Fruit fly (Drosophila melanogaster) whole organism, prepupa: ENCODE data around the gene Hsp70Ab.

Experiments used
- CG1621 ChIP-seq: fragments of 200-800 bp; sonication (Bioruptor generic); optimal IDR thresholded peaks from 3 replicates; lab custom pipeline; 2018; ENCODE audit warnings: missing biosample characterization, mild to moderate bottlenecking, missing genetic modification characterization
- CG6163 ChIP-seq: fragments of 200-800 bp; sonication (Bioruptor generic); IDR thresholded peaks from 3 replicates; pipeline ENCODE4 v1.3.6; 2022; ENCODE audit warnings: missing biosample characterization, missing genetic modification characterization
- CG7368 ChIP-seq: fragments of 200-800 bp; sonication (Bioruptor generic); optimal IDR thresholded peaks from 3 replicates; lab custom pipeline; 2016; ENCODE audit warnings: missing biosample characterization, missing genetic modification characterization
- Eip93F ChIP-seq: fragments of 200-800 bp; sonication (Bioruptor generic); optimal IDR thresholded peaks from 2 replicates; lab custom pipeline; 2016; ENCODE audit warnings: missing biosample characterization, mild to moderate bottlenecking, missing genetic modification characterization
- Ets21C ChIP-seq: fragments of 200-800 bp; sonication (Bioruptor generic); optimal IDR thresholded peaks from 3 replicates; lab custom pipeline; 2016; ENCODE audit warnings: missing biosample characterization, missing genetic modification characterization
- Gug ChIP-seq: fragments of 200-800 bp; sonication (Bioruptor generic); IDR thresholded peaks from 2 replicates; pipeline ENCODE4 v1.3.6; 2022; ENCODE audit warnings: missing biosample characterization, missing genetic modification characterization
- Hr38 ChIP-seq: sonication (Bioruptor generic); optimal IDR thresholded peaks from 2 replicates; lab custom pipeline; 2016; ENCODE audit warnings: missing biosample characterization, missing genetic modification characterization
- Hr39 ChIP-seq: fragments of 200-800 bp; sonication (Bioruptor generic); optimal IDR thresholded peaks from 2 replicates; lab custom pipeline; 2016; ENCODE audit warnings: missing biosample characterization, missing genetic modification characterization
- Met ChIP-seq: fragments of 200-800 bp; sonication (Bioruptor generic); optimal IDR thresholded peaks from 3 replicates; lab custom pipeline; 2016; ENCODE audit warnings: missing biosample characterization, missing genetic modification characterization
- acj6 ChIP-seq: fragments of 200-800 bp; sonication (Bioruptor generic); optimal IDR thresholded peaks from 3 replicates; lab custom pipeline; 2016; ENCODE audit warnings: missing biosample characterization, missing genetic modification characterization
- lz ChIP-seq: fragments of 200-800 bp; sonication (Bioruptor generic); optimal IDR thresholded peaks from 3 replicates; lab custom pipeline; 2016; ENCODE audit warnings: missing biosample characterization, missing genetic modification characterization
- pdm3 ChIP-seq: fragments of 200-800 bp; sonication (Bioruptor generic); optimal IDR thresholded peaks from 3 replicates; lab custom pipeline; 2016; ENCODE audit warnings: missing biosample characterization, missing genetic modification characterization
- spab ChIP-seq: fragments of 200-800 bp; sonication (Bioruptor generic); optimal IDR thresholded peaks from 2 replicates; lab custom pipeline; 2017; ENCODE audit warnings: missing biosample characterization, mild to moderate bottlenecking, missing genetic modification characterization, missing genetic modification reagents

- TF ChIP-seq CG1621 (tag; lab: Kevin White, UChicago) (peak; percentile 44), lz (GFP tag; lab: Kevin White, UChicago) (no peak), Hr38 (GFP tag; lab: Kevin White, UChicago) (no peak), CG7368 (GFP tag; lab: Kevin White, UChicago) (no peak), Hr39 (no peak), acj6 (GFP tag; lab: Kevin White, UChicago) (no peak), Eip93F (GFP tag; lab: Kevin White, UChicago) (no peak), pdm3 (GFP tag; lab: Kevin White, UChicago) (no peak), Ets21C (GFP tag; lab: Kevin White, UChicago) (no peak), Met (no peak), Gug (GFP tag; lab: Robert Waterston, UW) (no peak), spab (no peak), CG6163 (GFP tag; lab: Robert Waterston, UW) (no peak)
Observed at dm6 chr3R:11948903-11949358, 9.4 kb upstream of the Hsp70Ab start, which contains the start of gene Cad87A.
